Worm (Caenorhabditis elegans) whole organism, L4 larva: ENCODE results near the gene gcp-2.2.

Experiments
- F26F4.8 ChIP-seq: fragments of 200-800 bp; sonication (Bioruptor generic); conservative IDR thresholded peaks from 2 replicates; pipeline ENCODE4 v1.3.6; 2022; ENCODE audit warnings: missing genetic modification characterization, missing compliant biosample characterization
- Y75B8A.6 ChIP-seq: fragments of 200-800 bp; sonication (Bioruptor generic); IDR thresholded peaks from 2 replicates; pipeline ENCODE4 v1.3.6; 2022; ENCODE audit warnings: missing genetic modification reagents, missing genetic modification characterization, missing compliant biosample characterization
- ZK546.5 ChIP-seq, 2 experiments: sonication (generic microtip); optimal IDR thresholded peaks; 2 replicates each; lab custom pipeline; 2017; ENCODE audit warnings: missing biosample characterization in 2 of 2, missing genetic modification characterization in 2 of 2
- aly-2 ChIP-seq: sonication (generic microtip); optimal IDR thresholded peaks from 2 replicates; lab custom pipeline; 2018; ENCODE audit warnings: missing biosample characterization, missing genetic modification characterization
- ama-1 ChIP-seq: fragments of 150-350 bp; optimal IDR thresholded peaks from 2 replicates; lab custom pipeline; 2014; ENCODE audit warnings: inconsistent platforms, mixed read lengths
- dpl-1 ChIP-seq: fragments of 150-350 bp; optimal IDR thresholded peaks from 2 replicates; lab custom pipeline; 2014; ENCODE audit warnings: missing biosample characterization, missing genetic modification reagents, missing genetic modification characterization
- egl-27 ChIP-seq: sonication (generic microtip); optimal IDR thresholded peaks from 3 replicates; lab custom pipeline; 2017; ENCODE audit warnings: missing biosample characterization, missing genetic modification reagents, missing genetic modification characterization
- hmg-1.1 ChIP-seq: fragments of 200-800 bp; sonication (Bioruptor generic); IDR thresholded peaks from 2 replicates; pipeline ENCODE4 v1.3.6; 2022; ENCODE audit warnings: missing genetic modification reagents, missing genetic modification characterization, missing compliant biosample characterization
- nhr-11 ChIP-seq: fragments of 150-350 bp; optimal IDR thresholded peaks from 2 replicates; lab custom pipeline; 2014; ENCODE audit warnings: missing biosample characterization, missing genetic modification characterization
- nhr-41 ChIP-seq: fragments of 200-800 bp; sonication (Bioruptor generic); IDR thresholded peaks from 2 replicates; pipeline ENCODE4 v1.3.6; 2022; ENCODE audit warnings: missing genetic modification reagents, missing genetic modification characterization, missing compliant biosample characterization
- nhr-77 ChIP-seq: fragments of 150-350 bp; optimal IDR thresholded peaks from 2 replicates; lab custom pipeline; 2014; ENCODE audit warnings: missing biosample characterization, missing genetic modification characterization
- skn-1 ChIP-seq: fragments of 150-350 bp; optimal IDR thresholded peaks from 2 replicates; lab custom pipeline; 2014; ENCODE audit warnings: missing biosample characterization, missing genetic modification characterization
- snpc-4 ChIP-seq: fragments of 150-350 bp; optimal IDR thresholded peaks from 2 replicates; lab custom pipeline; 2014; ENCODE audit warnings: missing biosample characterization, missing genetic modification characterization
- unc-62 ChIP-seq, 3 experiments: fragments of 150-350 bp in 1 of 3; sonication (generic microtip); optimal IDR thresholded peaks in 2 of 3; peaks in 1 of 3; 1 replicate in 1 of 3; 2 replicates in 2 of 3; lab custom pipeline; 2014 to 2017; ENCODE audit warnings: missing biosample characterization in 3 of 3, missing genetic modification characterization in 3 of 3, missing genetic modification reagents in 3 of 3, missing genotype in 1 of 3

ce11 chrX:11491835-11492234 is 45.7 kb upstream of the gcp-2.2 start:
- TF ChIP-seq ama-1 (lab: Kevin White, UChicago), result no peak
- no peak for TF ChIP-seq F26F4.8 (GFP tag; lab: Robert Waterston, UW)
- peak in 1 of 2 experiments; percentile 93 for TF ChIP-seq unc-62 (GFP tag; optimal IDR thresholded peaks at IDR 0.05 in 1 of 2; lab: Kevin White, UChicago)
- TF ChIP-seq unc-62 (tag; optimal IDR thresholded peaks at IDR 0.05; lab: Kevin White, UChicago), result no peak
- TF ChIP-seq nhr-11, result no peak
- no peak for TF ChIP-seq ZK546.5 (tag; optimal IDR thresholded peaks at IDR 0.05; lab: Kevin White, UChicago)
- no peak for TF ChIP-seq Y75B8A.6 (GFP tag; lab: Robert Waterston, UW)
- no peak for TF ChIP-seq snpc-4
- no peak for TF ChIP-seq dpl-1
- no peak for TF ChIP-seq egl-27 (tag; lab: Kevin White, UChicago)
- no peak for TF ChIP-seq aly-2 (tag; lab: Kevin White, UChicago)
- TF ChIP-seq nhr-41 (GFP tag; lab: Robert Waterston, UW), result no peak
- no peak for TF ChIP-seq skn-1
- no peak for TF ChIP-seq hmg-1.1 (GFP tag; lab: Robert Waterston, UW)
- no peak for TF ChIP-seq nhr-77 (tag; lab: Kevin White, UChicago)
